Worm (Caenorhabditis elegans) whole organism, young adult: ENCODE results near the gene Y48A6B.14.

Source experiments
- B0261.1 ChIP-seq: sonication (generic microtip); optimal IDR thresholded peaks from 2 replicates; lab custom pipeline; 2016; ENCODE audit warnings: mild to moderate bottlenecking, missing genetic modification characterization, moderate library complexity, missing compliant biosample characterization
- B0336.3 ChIP-seq: fragments of 200-800 bp; sonication (Bioruptor generic); IDR thresholded peaks from 2 replicates; pipeline ENCODE4 v1.3.6; 2022; ENCODE audit warnings: missing genetic modification characterization, missing compliant biosample characterization
- C06A6.2 ChIP-seq: fragments of 200-800 bp; sonication (Bioruptor generic); conservative IDR thresholded peaks from 2 replicates; pipeline ENCODE4 v1.3.6; 2022; ENCODE audit warnings: missing genetic modification characterization, missing compliant biosample characterization
- F22D6.2 ChIP-seq: sonication (generic microtip); optimal IDR thresholded peaks from 2 replicates; lab custom pipeline; 2016; ENCODE audit warnings: mild to moderate bottlenecking, missing genetic modification characterization, missing compliant biosample characterization
- K11D2.4 ChIP-seq: fragments of 200-800 bp; sonication (Bioruptor generic); IDR thresholded peaks from 2 replicates; pipeline ENCODE4 v1.3.6; 2022; ENCODE audit warnings: missing genetic modification reagents, missing genetic modification characterization, missing compliant biosample characterization
- Y53G8AR.9 ChIP-seq: fragments of 200-800 bp; sonication (Bioruptor generic); conservative IDR thresholded peaks from 2 replicates; pipeline ENCODE4 v1.3.6; 2022; ENCODE audit warnings: missing genetic modification reagents, missing genetic modification characterization, missing compliant biosample characterization
- Y67H2A.10 ChIP-seq: fragments of 200-800 bp; sonication (Bioruptor generic); conservative IDR thresholded peaks from 2 replicates; pipeline ENCODE4 v1.3.6; 2022; ENCODE audit warnings: missing genetic modification reagents, missing genetic modification characterization, missing compliant biosample characterization
- Y79H2A.3 ChIP-seq: fragments of 200-800 bp; sonication (Bioruptor generic); conservative IDR thresholded peaks from 2 replicates; pipeline ENCODE4 v1.3.6; 2022; ENCODE audit warnings: missing genetic modification reagents, missing genetic modification characterization, missing compliant biosample characterization
- aptf-3 ChIP-seq: fragments of 200-800 bp; sonication (Bioruptor generic); IDR thresholded peaks from 2 replicates; pipeline ENCODE4 v1.3.6; 2022; ENCODE audit warnings: missing genetic modification characterization, missing compliant biosample characterization
- attf-5 ChIP-seq: fragments of 200-800 bp; sonication (Bioruptor generic); optimal IDR thresholded peaks from 2 replicates; lab custom pipeline; 2018; ENCODE audit warnings: mild to moderate bottlenecking, missing genetic modification characterization, missing compliant biosample characterization
- cebp-1 ChIP-seq, 2 experiments: fragments of 200-800 bp in 1 of 2; sonication (Bioruptor generic) in 1 of 2; sonication (generic microtip) in 1 of 2; IDR thresholded peaks in 1 of 2; optimal IDR thresholded peaks in 1 of 2; 2 replicates each; pipeline versions ENCODE4 v1.3.6 to Lab custom; 2017 to 2022; ENCODE audit warnings: missing compliant biosample characterization in 2 of 2, missing genetic modification characterization in 2 of 2, mild to moderate bottlenecking in 1 of 2, missing genetic modification reagents in 1 of 2, moderate library complexity in 1 of 2
- cebp-2 ChIP-seq: fragments of 200-800 bp; sonication (Bioruptor generic); IDR thresholded peaks from 2 replicates; pipeline ENCODE4 v1.3.6; 2022; ENCODE audit warnings: missing genetic modification characterization, missing compliant biosample characterization
- ceh-27 ChIP-seq: fragments of 200-800 bp; sonication (Bioruptor generic); optimal IDR thresholded peaks from 2 replicates; lab custom pipeline; 2018; ENCODE audit warnings: mild to moderate bottlenecking, missing genetic modification characterization, moderate library complexity, missing compliant biosample characterization
- dox-1 ChIP-seq: fragments of 200-800 bp; sonication (Bioruptor generic); IDR thresholded peaks from 2 replicates; pipeline ENCODE4 v1.3.6; 2022; ENCODE audit warnings: missing genetic modification reagents, missing genetic modification characterization, missing compliant biosample characterization
- dpl-1 ChIP-seq: fragments of 150-350 bp; optimal IDR thresholded peaks from 2 replicates; lab custom pipeline; 2014; ENCODE audit warnings: missing biosample characterization, missing genetic modification reagents, missing genetic modification characterization
- egrh-3 ChIP-seq: fragments of 200-800 bp; sonication (Bioruptor generic); IDR thresholded peaks from 2 replicates; pipeline ENCODE4 v1.3.6; 2022; ENCODE audit warnings: missing genetic modification reagents, missing genetic modification characterization, missing compliant biosample characterization
- fkh-3 ChIP-seq: sonication (generic microtip); optimal IDR thresholded peaks from 2 replicates; lab custom pipeline; 2016; ENCODE audit warnings: mild to moderate bottlenecking, missing genetic modification characterization, missing compliant biosample characterization
- gei-17 ChIP-seq: fragments of 200-800 bp; sonication (Bioruptor generic); optimal IDR thresholded peaks from 2 replicates; lab custom pipeline; 2018; ENCODE audit warnings: mild to moderate bottlenecking, missing genetic modification characterization, missing compliant biosample characterization
- hmg-1.2 ChIP-seq: fragments of 200-800 bp; sonication (Bioruptor generic); IDR thresholded peaks from 2 replicates; pipeline ENCODE4 v1.3.6; 2022; ENCODE audit warnings: missing genetic modification reagents, missing genetic modification characterization, missing compliant biosample characterization
- hrde-1 ChIP-seq: sonication (generic microtip); optimal IDR thresholded peaks from 2 replicates; lab custom pipeline; 2016; ENCODE audit warnings: missing genetic modification characterization, mild to moderate bottlenecking, missing compliant biosample characterization, moderate library complexity, missing genotype, missing genetic modification reagents, borderline replicate concordance
- hsf-1 ChIP-seq: fragments of 200-800 bp; sonication (Bioruptor generic); IDR thresholded peaks from 2 replicates; pipeline ENCODE4 v1.3.6; 2022; ENCODE audit warnings: missing genetic modification reagents, missing genetic modification characterization, missing compliant biosample characterization
- let-607 ChIP-seq, 2 experiments: fragments of 200-800 bp in 1 of 2; sonication (Bioruptor generic) in 1 of 2; sonication (generic microtip) in 1 of 2; optimal IDR thresholded peaks; 2 replicates each; lab custom pipeline; 2016 to 2018; ENCODE audit warnings: mild to moderate bottlenecking in 2 of 2, missing compliant biosample characterization in 2 of 2, missing genetic modification characterization in 2 of 2, moderate library complexity in 2 of 2, missing genotype in 1 of 2
- lin-35 ChIP-seq, 3 experiments: fragments of 150-350 bp in 2 of 3; sonication (generic microtip) in 1 of 3; optimal IDR thresholded peaks; 2 replicates each; lab custom pipeline; 2014 to 2018; ENCODE audit warnings: missing biosample characterization in 3 of 3, missing genetic modification characterization in 3 of 3, missing genetic modification reagents in 3 of 3
- lin-40 ChIP-seq: sonication (generic microtip); optimal IDR thresholded peaks from 2 replicates; lab custom pipeline; 2016; ENCODE audit warnings: missing genetic modification characterization, mild to moderate bottlenecking, missing compliant biosample characterization, missing genotype, missing genetic modification reagents
- madf-10 ChIP-seq: sonication (generic microtip); optimal IDR thresholded peaks from 2 replicates; lab custom pipeline; 2016; ENCODE audit warnings: mild to moderate bottlenecking, missing genetic modification characterization, missing compliant biosample characterization
- mcd-1 ChIP-seq: fragments of 200-800 bp; sonication (Bioruptor generic); IDR thresholded peaks from 2 replicates; pipeline ENCODE4 v1.3.6; 2022; ENCODE audit warnings: missing genetic modification reagents, missing genetic modification characterization, missing compliant biosample characterization
- nfya-1 ChIP-seq: sonication (generic microtip); optimal IDR thresholded peaks from 2 replicates; lab custom pipeline; 2017; ENCODE audit warnings: antibody characterized with exemption, missing compliant biosample characterization, missing genetic modification characterization, borderline replicate concordance; ENCODE audit not compliant: insufficient read depth
- nfya-2 ChIP-seq: fragments of 200-800 bp; sonication (Bioruptor generic); IDR thresholded peaks from 2 replicates; pipeline ENCODE4 v1.3.6; 2022; ENCODE audit warnings: missing genetic modification reagents, missing genetic modification characterization, missing compliant biosample characterization
- nfyb-1 ChIP-seq: fragments of 200-800 bp; sonication (Bioruptor generic); IDR thresholded peaks from 2 replicates; pipeline ENCODE4 v1.3.6; 2022; ENCODE audit warnings: missing genetic modification reagents, missing genetic modification characterization, missing compliant biosample characterization
- nhr-80 ChIP-seq: sonication (generic microtip); optimal IDR thresholded peaks from 2 replicates; lab custom pipeline; 2016; ENCODE audit warnings: missing genetic modification characterization, missing compliant biosample characterization
- nhr-90 ChIP-seq: sonication (generic microtip); optimal IDR thresholded peaks from 2 replicates; lab custom pipeline; 2016; ENCODE audit warnings: missing genotype, mild to moderate bottlenecking, missing genetic modification characterization, missing compliant biosample characterization
- pbrm-1 ChIP-seq: fragments of 200-800 bp; sonication (Bioruptor generic); IDR thresholded peaks from 2 replicates; pipeline ENCODE4 v1.3.6; 2022; ENCODE audit warnings: missing genetic modification reagents, missing genetic modification characterization, missing compliant biosample characterization
- pha-4 ChIP-seq: fragments of 150-350 bp; sonication (generic microtip); optimal IDR thresholded peaks from 2 replicates; lab custom pipeline; 2014; ENCODE audit warnings: missing biosample characterization, missing genetic modification reagents, missing genetic modification characterization
- rcor-1 ChIP-seq: fragments of 200-800 bp; sonication (Bioruptor generic); IDR thresholded peaks from 2 replicates; pipeline ENCODE4 v1.3.6; 2022; ENCODE audit warnings: missing genetic modification reagents, missing genetic modification characterization, missing compliant biosample characterization
- rec-8 ChIP-seq, 2 experiments: sonication (generic microtip); optimal IDR thresholded peaks; 2 replicates each; lab custom pipeline; 2016; ENCODE audit warnings: mild to moderate bottlenecking in 2 of 2, missing genetic modification characterization in 2 of 2, missing genetic modification reagents in 2 of 2, missing genotype in 2 of 2, missing biosample characterization in 1 of 2, missing compliant biosample characterization in 1 of 2, moderate library complexity in 1 of 2
- unc-130 ChIP-seq: sonication (generic microtip); optimal IDR thresholded peaks from 2 replicates; lab custom pipeline; 2016; ENCODE audit warnings: missing genetic modification reagents, missing genetic modification characterization, missing compliant biosample characterization
- xnd-1 ChIP-seq: sonication (generic microtip); optimal IDR thresholded peaks from 2 replicates; lab custom pipeline; 2016; ENCODE audit warnings: missing genotype, missing genetic modification reagents, missing genetic modification characterization, missing compliant biosample characterization
- zfh-2 ChIP-seq: fragments of 200-800 bp; sonication (Bioruptor generic); conservative IDR thresholded peaks from 2 replicates; pipeline ENCODE4 v1.3.6; 2022; ENCODE audit warnings: missing genetic modification reagents, missing genetic modification characterization, missing compliant biosample characterization
- ztf-18 ChIP-seq: sonication (generic microtip); optimal IDR thresholded peaks from 2 replicates; lab custom pipeline; 2016; ENCODE audit warnings: missing genotype, mild to moderate bottlenecking, missing genetic modification characterization, missing compliant biosample characterization
- ztf-22 ChIP-seq: fragments of 200-800 bp; sonication (Bioruptor generic); optimal IDR thresholded peaks from 2 replicates; lab custom pipeline; 2018; ENCODE audit warnings: mild to moderate bottlenecking, missing genetic modification characterization, moderate library complexity, missing compliant biosample characterization
- ztf-26 ChIP-seq: sonication (generic microtip); optimal IDR thresholded peaks from 2 replicates; lab custom pipeline; 2017; ENCODE audit warnings: missing genetic modification characterization, missing compliant biosample characterization

Gene Y48A6B.14

ce11 chrIII:11053603-11054002 lies 22.2 kb downstream of the Y48A6B.14 start:
- TF ChIP-seq nhr-80 (tag; lab: Kevin White, UChicago) (no peak), ztf-18 (tag; lab: Kevin White, UChicago) (no peak), nhr-90 (tag; lab: Kevin White, UChicago) (no peak), mcd-1 (no peak), ztf-22 (GFP tag; lab: Kevin White, UChicago) (no peak), madf-10 (tag; lab: Kevin White, UChicago) (no peak), F22D6.2 (no peak), Y79H2A.3 (no peak), pbrm-1 (no peak), C06A6.2 (GFP tag; lab: Robert Waterston, UW) (no peak), nfyb-1 (GFP tag; lab: Robert Waterston, UW) (no peak)
- TF ChIP-seq, all 124 proteins: peak for 0

ce11 chrIII:11054032-11054431 lies 22.6 kb downstream of the Y48A6B.14 start:
- no peak for TF ChIP-seq F22D6.2
- no peak for TF ChIP-seq aptf-3 (GFP tag; lab: Robert Waterston, UW)
- no peak for TF ChIP-seq nhr-80 (tag; lab: Kevin White, UChicago)
- TF ChIP-seq nhr-90 (tag; lab: Kevin White, UChicago): no peak
- TF ChIP-seq cebp-2 (GFP tag; lab: Robert Waterston, UW): no peak
- TF ChIP-seq Y53G8AR.9: no peak
- no peak for TF ChIP-seq attf-5 (GFP tag; lab: Kevin White, UChicago)
- no peak for TF ChIP-seq gei-17 (GFP tag; lab: Kevin White, UChicago)
- no peak for TF ChIP-seq hrde-1
- no peak for TF ChIP-seq hsf-1 (GFP tag; lab: Robert Waterston, UW)
- TF ChIP-seq nfya-2 (GFP tag; lab: Robert Waterston, UW): no peak
- no peak for TF ChIP-seq pha-4 (tag; lab: Kevin White, UChicago)
- TF ChIP-seq rec-8 (tag; optimal IDR thresholded peaks at IDR 0.05; lab: Kevin White, UChicago): no peak
- no peak for TF ChIP-seq fkh-3
- no peak for TF ChIP-seq rcor-1 (GFP tag; lab: Robert Waterston, UW)
- no peak for TF ChIP-seq madf-10 (tag; lab: Kevin White, UChicago)
- no peak for TF ChIP-seq Y67H2A.10
- TF ChIP-seq, all 124 proteins: peak for 0

ce11 chrIII:11054532-11055265 lies 23.3 kb downstream of the Y48A6B.14 start:
- peak; percentile 80 for TF ChIP-seq attf-5 (GFP tag; lab: Kevin White, UChicago)
- peak; percentile 55; the same call in 1 of the 2 replicates for TF ChIP-seq egrh-3 (GFP tag; lab: Robert Waterston, UW)
- TF ChIP-seq xnd-1 (tag; lab: Kevin White, UChicago): no peak
- TF ChIP-seq cebp-1 (GFP tag; IDR thresholded peaks at IDR 0.05; lab: Robert Waterston, UW): no peak
- TF ChIP-seq cebp-1 (tag; optimal IDR thresholded peaks at IDR 0.05; lab: Kevin White, UChicago): peak; percentile 75
- TF ChIP-seq dox-1 (GFP tag; lab: Robert Waterston, UW): peak; percentile 75
- peak; percentile 40 for TF ChIP-seq madf-10 (tag; lab: Kevin White, UChicago)
- peak; percentile 55 for TF ChIP-seq ceh-27 (GFP tag; lab: Kevin White, UChicago)
- peak; percentile 36 for TF ChIP-seq ztf-18 (tag; lab: Kevin White, UChicago)
- 0 out of 2 replicates have a peak, but pooled peaks have one; percentile 35 for TF ChIP-seq K11D2.4
- TF ChIP-seq nhr-80 (tag; lab: Kevin White, UChicago): peak; percentile 77
- peak in 1 of 3 experiments; percentile 44 for TF ChIP-seq lin-35 (GFP tag; optimal IDR thresholded peaks at IDR 0.05; lab: Kevin White, UChicago)
- peak; percentile 68 for TF ChIP-seq lin-40 (tag; lab: Kevin White, UChicago)
- peak; percentile 82 for TF ChIP-seq hmg-1.2 (GFP tag; lab: Robert Waterston, UW)
- TF ChIP-seq B0336.3 (GFP tag; lab: Robert Waterston, UW): peak; percentile 55; the same call in 1 of the 2 replicates
- no peak for TF ChIP-seq unc-130 (GFP tag; lab: Kevin White, UChicago)
- TF ChIP-seq let-607 (tag; optimal IDR thresholded peaks at IDR 0.05; lab: Kevin White, UChicago): peak in 1 of 2 experiments; percentile 52
- peak; percentile 58 for TF ChIP-seq nfyb-1 (GFP tag; lab: Robert Waterston, UW)
- TF ChIP-seq dpl-1 (GFP tag; lab: Kevin White, UChicago): no peak
- TF ChIP-seq zfh-2 (GFP tag; lab: Robert Waterston, UW): peak; percentile 96
- TF ChIP-seq ztf-26: peak; percentile 40
- no peak for TF ChIP-seq B0261.1 (tag; lab: Kevin White, UChicago)
- peak; percentile 65 for TF ChIP-seq mcd-1
- no peak for TF ChIP-seq nfya-1 (tag; lab: Kevin White, UChicago)
